Worm (Caenorhabditis elegans) whole organism, L2 larva: Measurements from ENCODE around the gene grd-12.

Source experiments
- ceh-82 ChIP-seq: fragments of 150-350 bp; optimal IDR thresholded peaks from 2 replicates; lab custom pipeline; 2014; ENCODE audit warnings: missing biosample characterization, missing genetic modification characterization
- elt-3 ChIP-seq: sonication (generic microtip); optimal IDR thresholded peaks from 2 replicates; lab custom pipeline; 2017; ENCODE audit warnings: missing biosample characterization, missing genetic modification characterization
- lsy-2 ChIP-seq, 2 experiments: fragments of 150-350 bp in 1 of 2; sonication (generic microtip) in 1 of 2; optimal IDR thresholded peaks; 2 replicates each; lab custom pipeline; 2014 to 2017; ENCODE audit warnings: missing biosample characterization in 2 of 2, missing genetic modification characterization in 2 of 2
- mdl-1 ChIP-seq, 2 experiments: fragments of 150-350 bp in 1 of 2; sonication (generic microtip) in 1 of 2; optimal IDR thresholded peaks; 2 replicates each; lab custom pipeline; 2017; ENCODE audit warnings: missing biosample characterization in 2 of 2, missing genetic modification characterization in 2 of 2
- unc-39 ChIP-seq: fragments of 150-350 bp; optimal IDR thresholded peaks from 2 replicates; lab custom pipeline; 2014; ENCODE audit warnings: missing biosample characterization, missing genetic modification characterization
- unc-62 ChIP-seq: fragments of 150-350 bp; optimal IDR thresholded peaks from 2 replicates; lab custom pipeline; 2014; ENCODE audit warnings: missing biosample characterization, missing genetic modification reagents, missing genetic modification characterization
- zag-1 ChIP-seq: fragments of 150-350 bp; optimal IDR thresholded peaks from 2 replicates; lab custom pipeline; 2014; ENCODE audit warnings: missing biosample characterization, missing genetic modification characterization
- ztf-4 ChIP-seq: fragments of 150-350 bp; optimal IDR thresholded peaks from 2 replicates; lab custom pipeline; 2014; ENCODE audit warnings: missing biosample characterization, missing genetic modification characterization

- TF ChIP-seq lsy-2 (tag; optimal IDR thresholded peaks at IDR 0.05; lab: Kevin White, UChicago): no peak
- TF ChIP-seq ztf-4 (tag; lab: Kevin White, UChicago): no peak
- TF ChIP-seq unc-62 (GFP tag; lab: Kevin White, UChicago): no peak
- TF ChIP-seq elt-3 (tag; lab: Kevin White, UChicago): no peak
- TF ChIP-seq zag-1 (tag; lab: Kevin White, UChicago): no peak
- TF ChIP-seq ceh-82 (tag; lab: Kevin White, UChicago): no peak
- TF ChIP-seq unc-39 (tag; lab: Kevin White, UChicago): no peak
- TF ChIP-seq mdl-1 (tag; optimal IDR thresholded peaks at IDR 0.05; lab: Kevin White, UChicago): no peak
Observed at ce11 chrV:15011560-15011959, 33.3 kb downstream of the grd-12 start, which contains the start of gene nmr-2.
